Fruit fly (Drosophila melanogaster): Measurements from ENCODE around the gene CG13116.

The CG13116 gene

DNA sequence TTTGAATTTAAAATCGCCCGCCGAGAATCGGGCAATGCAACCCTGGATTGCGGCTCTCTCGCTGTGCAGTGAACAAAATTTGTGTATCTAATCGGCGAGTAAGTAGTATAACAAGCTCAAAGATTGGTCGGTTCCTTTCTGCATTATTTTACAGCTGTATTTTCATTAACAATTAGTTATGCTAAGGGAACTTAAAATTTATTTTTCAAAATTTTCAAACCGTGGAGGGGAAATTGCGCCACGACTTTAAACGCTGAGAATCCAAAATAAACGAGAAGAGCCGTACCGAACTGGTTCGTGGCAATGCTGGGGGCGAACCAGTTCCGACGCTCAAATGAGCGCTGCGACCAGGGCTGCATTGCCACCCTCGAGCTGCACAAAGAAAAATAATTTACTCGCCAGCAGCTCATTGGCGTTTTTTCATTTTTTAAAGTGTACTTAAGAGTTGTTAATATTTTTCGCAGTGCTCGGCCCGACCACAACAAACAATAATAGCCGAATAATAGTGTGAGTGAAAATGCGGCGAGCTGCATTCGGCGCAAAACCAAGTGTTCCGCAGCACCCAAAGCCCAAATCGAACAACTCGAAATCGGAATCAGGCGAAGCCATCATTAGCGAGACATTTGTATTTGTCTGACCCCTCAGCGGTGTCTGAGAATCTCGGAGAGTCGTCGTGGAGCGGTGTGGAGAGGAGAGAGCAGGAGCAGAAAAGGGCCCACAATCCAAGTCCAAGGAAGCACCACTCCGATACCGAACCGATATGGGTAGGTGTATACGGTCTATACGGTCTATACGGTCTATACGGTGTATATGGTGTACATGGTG lies 28.5 kb downstream of the CG13116 start, which contains the start of gene zf30C:
zf30C (plus strand) TSS at position 353 of the 825 bp plus-strand sequence.
- TF ChIP-seq Hr78 (GFP tag; optimal IDR thresholded peaks at IDR 0.05) (no peak), jim (GFP tag; optimal IDR thresholded peaks at IDR 0.05) (peak; percentile 93), Myc (optimal IDR thresholded peaks at IDR 0.05) (peak; percentile 65), Dfd (GFP tag; optimal IDR thresholded peaks at IDR 0.05) (no peak), N (GFP tag; optimal IDR thresholded peaks at IDR 0.05) (no peak), dl (GFP tag; optimal IDR thresholded peaks at IDR 0.05; ENCODE audit: insufficient read depth in 1 of 2, partially characterized antibody in 2 of 2) (no peak), Jra (GFP tag; optimal IDR thresholded peaks at IDR 0.05) (peak; percentile 95), psq (GFP tag; optimal IDR thresholded peaks at IDR 0.05) (peak; percentile 81), rgr (GFP tag; optimal IDR thresholded peaks at IDR 0.05) (peak; percentile 94), dsf (GFP tag; optimal IDR thresholded peaks at IDR 0.05; ENCODE audit: borderline replicate concordance) (peak; percentile 78), lola (GFP tag; optimal IDR thresholded peaks at IDR 0.05) (no peak), Rel (GFP tag; optimal IDR thresholded peaks at IDR 0.05) (no peak), Rel (tag; optimal IDR thresholded peaks at IDR 0.05) (peak; percentile 12), foxo (GFP tag; optimal IDR thresholded peaks at IDR 0.05) (peak; percentile 44 to 96), OdsH (GFP tag; optimal IDR thresholded peaks at IDR 0.05) (peak; percentile 89), Mio (GFP tag; optimal IDR thresholded peaks at IDR 0.05) (peak; percentile 61), GATAd (GFP tag; optimal IDR thresholded peaks at IDR 0.05) (peak; percentile 57), woc (GFP tag; optimal IDR thresholded peaks at IDR 0.05) (peak; percentile 74), dmrt93B (GFP tag; optimal IDR thresholded peaks at IDR 0.05) (peak; percentile 58), CG9705 (GFP tag; optimal IDR thresholded peaks at IDR 0.05) (peak; percentile 59), fru (GFP tag; optimal IDR thresholded peaks at IDR 0.05) (peak; percentile 90), HLH106 (tag; optimal IDR thresholded peaks at IDR 0.05) (peak; percentile 75), usp (GFP tag; optimal IDR thresholded peaks at IDR 0.05) (no peak), Abd-B (GFP tag; optimal IDR thresholded peaks at IDR 0.05) (no peak), Hr83 (GFP tag; optimal IDR thresholded peaks at IDR 0.05; ENCODE audit: poor library complexity, severe bottlenecking) (peak; percentile 99), CrebA (GFP tag; optimal IDR thresholded peaks at IDR 0.05; ENCODE audit: borderline replicate concordance) (no peak), ey (GFP tag; optimal IDR thresholded peaks at IDR 0.05) (peak; percentile 94), Hnf4 (GFP tag; optimal IDR thresholded peaks at IDR 0.05) (peak; percentile 96), sage (GFP tag; optimal IDR thresholded peaks at IDR 0.05) (no peak), pan (optimal IDR thresholded peaks at IDR 0.05) (no peak), Dif (GFP tag; optimal IDR thresholded peaks at IDR 0.05; ENCODE audit: partially characterized antibody) (no peak), CG32264 (GFP tag; optimal IDR thresholded peaks at IDR 0.05) (peak; percentile 75), Vsx2 (GFP tag; optimal IDR thresholded peaks at IDR 0.05; ENCODE audit: partially characterized antibody) (no peak), Sp1 (GFP tag; optimal IDR thresholded peaks at IDR 0.05) (peak; percentile 77), br (GFP tag; optimal IDR thresholded peaks at IDR 0.05) (peak; percentile 90), sv (GFP tag; optimal IDR thresholded peaks at IDR 0.05) (peak; percentile 84), h (GFP tag; optimal IDR thresholded peaks at IDR 0.05) (peak; percentile 94), brk (GFP tag; optimal IDR thresholded peaks at IDR 0.05) (no peak), tai (GFP tag; optimal IDR thresholded peaks at IDR 0.05) (no peak)

DNA sequence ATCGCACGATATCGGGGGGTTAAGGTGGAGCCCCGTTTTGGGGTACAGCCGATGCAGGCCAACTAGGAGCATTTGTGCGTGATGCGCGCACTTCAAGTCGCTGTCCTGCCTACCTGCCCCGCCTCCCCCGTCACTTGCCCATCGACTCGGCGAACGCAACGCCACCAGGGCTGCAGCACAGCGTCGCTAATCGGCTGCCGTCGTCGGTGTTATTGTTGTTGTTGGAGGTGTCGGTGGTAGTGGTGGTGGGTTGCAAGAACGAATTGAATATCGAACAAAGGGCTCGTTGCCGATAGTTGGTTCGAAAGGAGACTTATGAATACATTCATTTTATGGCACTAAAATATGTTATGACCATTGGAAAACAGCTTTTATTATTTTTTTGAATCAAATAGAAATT lies 29.1 kb downstream of the CG13116 start:
- TF ChIP-seq Sp1 (GFP tag; optimal IDR thresholded peaks at IDR 0.05): peak; percentile 35
- TF ChIP-seq brk (GFP tag; optimal IDR thresholded peaks at IDR 0.05): no peak
- TF ChIP-seq Hr83 (GFP tag; optimal IDR thresholded peaks at IDR 0.05; ENCODE audit: poor library complexity, severe bottlenecking): peak; percentile 93
- peak; percentile 20 for TF ChIP-seq OdsH (GFP tag; optimal IDR thresholded peaks at IDR 0.05)
- peak; percentile 81 for TF ChIP-seq woc (GFP tag; optimal IDR thresholded peaks at IDR 0.05)
- peak; percentile 52 for TF ChIP-seq HLH106 (tag; optimal IDR thresholded peaks at IDR 0.05)
- peak; percentile 26 for TF ChIP-seq ey (GFP tag; optimal IDR thresholded peaks at IDR 0.05)
- peak; percentile 21 for TF ChIP-seq dmrt93B (GFP tag; optimal IDR thresholded peaks at IDR 0.05)
- TF ChIP-seq dsf (GFP tag; optimal IDR thresholded peaks at IDR 0.05; ENCODE audit: borderline replicate concordance): no peak
- TF ChIP-seq foxo (GFP tag; optimal IDR thresholded peaks at IDR 0.05): peak in 1 of 2 experiments; percentile 58
- TF ChIP-seq br (GFP tag; optimal IDR thresholded peaks at IDR 0.05): peak; percentile 62
- TF ChIP-seq Rel (GFP tag; optimal IDR thresholded peaks at IDR 0.05): no peak
- TF ChIP-seq Rel (tag; optimal IDR thresholded peaks at IDR 0.05): peak; percentile 72
- no peak for TF ChIP-seq Myc (optimal IDR thresholded peaks at IDR 0.05)
- peak; percentile 44 for TF ChIP-seq CG9705 (GFP tag; optimal IDR thresholded peaks at IDR 0.05)
- peak; percentile 53 for TF ChIP-seq fru (GFP tag; optimal IDR thresholded peaks at IDR 0.05)
- peak; percentile 49 for TF ChIP-seq rgr (GFP tag; optimal IDR thresholded peaks at IDR 0.05)
- TF ChIP-seq Jra (GFP tag; optimal IDR thresholded peaks at IDR 0.05): no peak
- TF ChIP-seq psq (GFP tag; optimal IDR thresholded peaks at IDR 0.05): peak; percentile 29
- peak; percentile 38 for TF ChIP-seq h (GFP tag; optimal IDR thresholded peaks at IDR 0.05)
- TF ChIP-seq Hr78 (GFP tag; optimal IDR thresholded peaks at IDR 0.05): no peak
